Fruit fly (Drosophila melanogaster): Measurements from ENCODE around the gene lbe.

Gene lbe

dm6 chr3R:21446334-21446733 is at the start of gene lbe:
Gene lbe, minus strand, starts transcription at chr3R:21446537.
- TF ChIP-seq dsx (GFP tag; optimal IDR thresholded peaks at IDR 0.05; ENCODE audit: poor library complexity, severe bottlenecking) (peak; percentile 35), CG31627 (GFP tag; optimal IDR thresholded peaks at IDR 0.05) (no peak), vri (GFP tag; optimal IDR thresholded peaks at IDR 0.05) (peak; percentile 49), CG1621 (tag; optimal IDR thresholded peaks at IDR 0.05) (no peak), CG6163 (GFP tag; IDR thresholded peaks at IDR 0.05) (peak; percentile 33; the same call in 1 of the 3 replicates), CG32006 (GFP tag; optimal IDR thresholded peaks at IDR 0.05) (no peak), Lpt (GFP tag; optimal IDR thresholded peaks at IDR 0.05) (no peak), CG6808 (GFP tag; optimal IDR thresholded peaks at IDR 0.05) (peak; percentile 49), CG3919 (GFP tag; optimal IDR thresholded peaks at IDR 0.05) (no peak), cyc (GFP tag; optimal IDR thresholded peaks at IDR 0.05) (no peak), Sox15 (GFP tag; optimal IDR thresholded peaks at IDR 0.05) (no peak)

dm6 chr3R:21493580-21494257 is 47.4 kb upstream of the lbe start:
- TF ChIP-seq CG15336 (GFP tag; IDR thresholded peaks at IDR 0.05) (no peak), CG8319 (GFP tag; optimal IDR thresholded peaks at IDR 0.05) (peak; percentile 63), Blimp-1 (GFP tag; optimal IDR thresholded peaks at IDR 0.05) (no peak), CG6808 (GFP tag; optimal IDR thresholded peaks at IDR 0.05) (peak; percentile 31), Hr39 (GFP tag; optimal IDR thresholded peaks at IDR 0.05) (peak; percentile 75), net (GFP tag; optimal IDR thresholded peaks at IDR 0.05) (peak; percentile 56), Eip78C (GFP tag) (peak; percentile 88), Sox14 (GFP tag; optimal IDR thresholded peaks at IDR 0.05) (peak; percentile 56), fkh (GFP tag; optimal IDR thresholded peaks at IDR 0.05) (no peak), Sox15 (GFP tag; optimal IDR thresholded peaks at IDR 0.05) (peak; percentile 51), CG32006 (GFP tag; optimal IDR thresholded peaks at IDR 0.05) (peak; percentile 51), svp (GFP tag) (peak; percentile 99), Ets21C (GFP tag; optimal IDR thresholded peaks at IDR 0.05) (peak; percentile 55), CG6792 (GFP tag; optimal IDR thresholded peaks at IDR 0.05) (peak; percentile 59), CG10669 (GFP tag; optimal IDR thresholded peaks at IDR 0.05) (peak; percentile 52), Eip93F (GFP tag; optimal IDR thresholded peaks at IDR 0.05) (no peak), CG3032 (tag; optimal IDR thresholded peaks at IDR 0.05) (peak; percentile 56), salr (GFP tag; optimal IDR thresholded peaks at IDR 0.05) (peak in 1 of 2 experiments; percentile 1), Eip75B (GFP tag; optimal IDR thresholded peaks at IDR 0.05) (peak; percentile 69), topi (GFP tag; optimal IDR thresholded peaks at IDR 0.05) (peak; percentile 73), dsx (GFP tag; optimal IDR thresholded peaks at IDR 0.05; ENCODE audit: poor library complexity, severe bottlenecking) (peak; percentile 44), spab (GFP tag; optimal IDR thresholded peaks at IDR 0.05) (peak; percentile 47), CG8119 (GFP tag; IDR thresholded peaks at IDR 0.05) (0 out of 3 replicates have a peak, but pooled peaks have one; percentile 13), CG6276 (GFP tag; optimal IDR thresholded peaks at IDR 0.05) (no peak), CG1621 (tag; optimal IDR thresholded peaks at IDR 0.05) (peak; percentile 11), Ets96B (tag; optimal IDR thresholded peaks at IDR 0.05) (peak; percentile 48), Gug (GFP tag; IDR thresholded peaks at IDR 0.05) (0 out of 2 replicates have a peak, but pooled peaks have one; percentile 26), CG31627 (GFP tag; optimal IDR thresholded peaks at IDR 0.05) (peak; percentile 79), CG10631 (GFP tag; optimal IDR thresholded peaks at IDR 0.05) (peak; percentile 54), vri (GFP tag; optimal IDR thresholded peaks at IDR 0.05) (no peak), CG8632 (GFP tag; optimal IDR thresholded peaks at IDR 0.05) (peak; percentile 48), CG11294 (GFP tag; IDR thresholded peaks at IDR 0.05) (peak; percentile 53), CG16779 (tag; optimal IDR thresholded peaks at IDR 0.05) (no peak), CG6854 (GFP tag; optimal IDR thresholded peaks at IDR 0.05) (no peak), ss (GFP tag; optimal IDR thresholded peaks at IDR 0.05) (peak in 1 of 2 experiments; percentile 46), CG9139 (GFP tag; optimal IDR thresholded peaks at IDR 0.05) (no peak), Lpt (GFP tag; optimal IDR thresholded peaks at IDR 0.05) (no peak), pdm3 (GFP tag; optimal IDR thresholded peaks at IDR 0.05) (peak; percentile 62), Smox (GFP tag; optimal IDR thresholded peaks at IDR 0.05) (peak; percentile 56), dac (GFP tag; optimal IDR thresholded peaks at IDR 0.05) (no peak), achi (GFP tag; optimal IDR thresholded peaks at IDR 0.05) (peak; percentile 44), eg (GFP tag; IDR thresholded peaks at IDR 0.05) (no peak), Hr38 (GFP tag; optimal IDR thresholded peaks at IDR 0.05) (no peak), acj6 (GFP tag; optimal IDR thresholded peaks at IDR 0.05) (peak; percentile 55)

Data from whole organism, prepupa.